Fruit fly (Drosophila melanogaster): Measurements from ENCODE around the gene CG17834.

DNA sequence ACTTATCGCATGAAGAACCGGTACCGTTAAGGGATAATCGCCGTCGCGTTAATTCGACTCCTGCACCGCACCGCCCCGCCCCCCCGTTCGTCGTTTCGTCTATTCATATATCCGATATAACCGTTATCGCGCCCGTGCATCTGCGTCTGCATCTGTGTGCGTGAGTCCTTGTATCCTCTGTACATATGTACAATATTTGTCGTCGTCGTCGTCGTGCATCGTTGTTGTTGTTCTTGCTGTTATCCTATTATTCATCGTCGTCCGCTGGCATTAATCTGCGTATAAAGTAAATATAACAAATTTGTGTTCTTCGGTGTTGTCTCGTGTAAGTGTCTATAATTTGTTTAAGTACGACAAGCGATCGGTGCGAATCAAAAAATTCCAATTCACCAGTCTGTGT lies 15.7 kb downstream of the CG17834 start:
- no peak for TF ChIP-seq psq (optimal IDR thresholded peaks at IDR 0.05)
- TF ChIP-seq CG8478 (optimal IDR thresholded peaks at IDR 0.05), result no peak
- no peak for TF ChIP-seq EcR (GFP tag; optimal IDR thresholded peaks at IDR 0.05)
- TF ChIP-seq pan (optimal IDR thresholded peaks at IDR 0.05), result no peak

Data from whole organism.